Fruit fly (Drosophila melanogaster): ENCODE results near the gene CG43089.

dm6 chr3L:3760395-3760997 lies 46.7 kb downstream of the CG43089 start:
- no peak for TF ChIP-seq toe (GFP tag; optimal IDR thresholded peaks at IDR 0.05)
- no peak for TF ChIP-seq Clk (GFP tag; optimal IDR thresholded peaks at IDR 0.05)
- TF ChIP-seq ovo (GFP tag; optimal IDR thresholded peaks at IDR 0.05) = no peak
- TF ChIP-seq CG33017 (tag; optimal IDR thresholded peaks at IDR 0.05) = no peak

Data from whole organism, adult.